Worm (Caenorhabditis elegans) whole organism, late embryonic: ENCODE results near the gene mev-1.

Experiments
- F13H6.1 ChIP-seq: sonication (generic microtip); optimal IDR thresholded peaks from 2 replicates; lab custom pipeline; 2016; ENCODE audit warnings: missing genetic modification characterization, missing compliant biosample characterization
- ama-1 ChIP-seq: fragments of 150-350 bp; optimal IDR thresholded peaks from 2 replicates; lab custom pipeline; 2014
- ceh-24 ChIP-seq: sonication (generic microtip); optimal IDR thresholded peaks from 2 replicates; lab custom pipeline; 2016; ENCODE audit warnings: mild to moderate bottlenecking, missing genetic modification characterization, missing compliant biosample characterization
- ceh-9 ChIP-seq: sonication (generic microtip); optimal IDR thresholded peaks from 2 replicates; lab custom pipeline; 2016; ENCODE audit warnings: mild to moderate bottlenecking, missing genetic modification characterization, inconsistent platforms, missing compliant biosample characterization
- lin-11 ChIP-seq: fragments of 200-800 bp; sonication (Bioruptor generic); optimal IDR thresholded peaks from 2 replicates; lab custom pipeline; 2018; ENCODE audit warnings: mild to moderate bottlenecking, missing genetic modification characterization, missing compliant biosample characterization
- pqm-1 ChIP-seq: sonication (generic microtip); optimal IDR thresholded peaks from 2 replicates; lab custom pipeline; 2016; ENCODE audit warnings: missing genetic modification characterization, missing compliant biosample characterization
- rnt-1 ChIP-seq: sonication (generic microtip); optimal IDR thresholded peaks from 2 replicates; lab custom pipeline; 2016; ENCODE audit warnings: missing genetic modification characterization, missing compliant biosample characterization

- TF ChIP-seq ceh-24 (no peak), ceh-9 (no peak), lin-11 (tag; lab: Kevin White, UChicago) (no peak), pqm-1 (tag; lab: Kevin White, UChicago) (no peak), F13H6.1 (tag; lab: Kevin White, UChicago) (no peak), ama-1 (lab: Kevin White, UChicago) (no peak), rnt-1 (tag; lab: Kevin White, UChicago) (no peak)
Observed at ce11 chrIII:10338992-10339852, 5.1 kb downstream of the mev-1 start.
